Worm (Caenorhabditis elegans) whole organism, midembryonic: ENCODE results near the gene calf-1.

Source experiments
- med-1 ChIP-seq: sonication (generic microtip); optimal IDR thresholded peaks from 2 replicates; lab custom pipeline; 2017; ENCODE audit warnings: missing genetic modification characterization, mild to moderate bottlenecking, missing compliant biosample characterization, antibody characterized with exemption, missing genetic modification reagents; ENCODE audit not compliant: insufficient read depth
- tab-1 ChIP-seq: fragments of 200-800 bp; sonication (Bioruptor generic); IDR thresholded peaks from 2 replicates; pipeline ENCODE4 v1.3.6; 2022; ENCODE audit warnings: missing genetic modification characterization, missing compliant biosample characterization
- ztf-23 ChIP-seq: fragments of 200-800 bp; sonication (Bioruptor generic); IDR thresholded peaks from 2 replicates; pipeline ENCODE4 v1.3.6; 2022; ENCODE audit warnings: missing genetic modification reagents, missing genetic modification characterization, missing compliant biosample characterization

ce11 chrV:20493271-20494231 lies 14.7 kb upstream of the calf-1 start, which contains the start of gene B0250.5:
- TF ChIP-seq tab-1 (no peak), med-1 (GFP tag; lab: Kevin White, UChicago) (no peak), ztf-23 (0 out of 2 replicates have a peak, but pooled peaks have one; percentile 42)
